Fruit fly (Drosophila melanogaster) whole organism, adult: ENCODE measurements around the gene Plc21C.

Source experiments
- CG12768 ChIP-seq: fragments of 200-800 bp; sonication (Bioruptor generic); optimal IDR thresholded peaks from 2 replicates; lab custom pipeline; 2017; ENCODE audit warnings: missing biosample characterization, missing genetic modification characterization, mild to moderate bottlenecking, moderate library complexity, missing genetic modification reagents
- CG33017 ChIP-seq: fragments of 200-800 bp; sonication (Bioruptor generic); optimal IDR thresholded peaks from 2 replicates; lab custom pipeline; 2018; ENCODE audit warnings: missing biosample characterization, mild to moderate bottlenecking, missing genetic modification characterization, moderate library complexity
- CG5204 ChIP-seq: fragments of 200-800 bp; sonication (Bioruptor generic); optimal IDR thresholded peaks from 2 replicates; lab custom pipeline; 2016; ENCODE audit warnings: missing biosample characterization, missing genetic modification characterization
- CG7045 ChIP-seq: fragments of 200-800 bp; sonication (Bioruptor generic); optimal IDR thresholded peaks from 2 replicates; lab custom pipeline; 2017; ENCODE audit warnings: missing biosample characterization, mild to moderate bottlenecking, missing genetic modification characterization
- bab1 ChIP-seq: fragments of 200-800 bp; sonication (Bioruptor generic); optimal IDR thresholded peaks from 3 replicates; lab custom pipeline; 2019; ENCODE audit warnings: missing biosample characterization, mild to moderate bottlenecking, missing genetic modification characterization, moderate library complexity
- cic ChIP-seq: fragments of 200-800 bp; sonication (Bioruptor generic); optimal IDR thresholded peaks from 2 replicates; lab custom pipeline; 2017; ENCODE audit warnings: missing biosample characterization, mild to moderate bottlenecking, missing genetic modification characterization, moderate library complexity
- cnc ChIP-seq, 2 experiments: fragments of >200 bp; optimal IDR thresholded peaks; 2 replicates each; lab custom pipeline; 2017
- kay ChIP-seq: fragments of 200-800 bp; sonication (Bioruptor generic); peaks from one replicate; lab custom pipeline; 2016; ENCODE audit warnings: missing biosample characterization, missing genetic modification characterization, borderline replicate concordance
- pad ChIP-seq: fragments of 200-800 bp; sonication (Bioruptor generic); optimal IDR thresholded peaks from 3 replicates; lab custom pipeline; 2017; ENCODE audit warnings: missing biosample characterization, missing genetic modification characterization, mild to moderate bottlenecking, moderate library complexity, missing genetic modification reagents
- toe ChIP-seq: fragments of 200-800 bp; sonication (Bioruptor generic); optimal IDR thresholded peaks from 2 replicates; lab custom pipeline; 2016; ENCODE audit warnings: missing biosample characterization, missing genetic modification characterization

DNA sequence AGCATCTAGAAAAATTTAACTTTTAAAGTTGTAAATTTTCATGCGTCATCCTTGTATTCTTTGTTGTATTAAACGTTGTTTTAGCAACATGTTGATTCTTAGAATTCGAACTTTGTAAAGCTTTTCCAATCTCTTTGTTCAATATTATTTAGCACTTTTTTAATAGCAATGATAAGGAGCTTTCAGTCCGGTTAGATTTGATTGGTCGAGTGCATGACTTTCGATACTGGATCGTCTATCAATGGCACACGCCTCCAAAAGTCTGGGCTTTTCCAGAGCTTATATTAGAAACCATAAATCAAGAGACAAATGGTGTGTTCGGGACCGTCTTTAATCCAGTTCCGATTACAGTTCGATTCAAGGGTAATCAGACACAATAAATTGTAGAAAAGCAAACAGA, 14.0 kb downstream of the Plc21C start:
- no peak for TF ChIP-seq pad (GFP tag; lab: Kevin White, UChicago)
- no peak for TF ChIP-seq CG5204
- no peak for TF ChIP-seq bab1 (GFP tag; lab: Kevin White, UChicago)
- TF ChIP-seq kay (GFP tag; lab: Kevin White, UChicago) = peak; percentile 35
- no peak for TF ChIP-seq CG7045 (GFP tag; lab: Kevin White, UChicago)
- TF ChIP-seq CG33017 (tag; lab: Kevin White, UChicago) = no peak
- peak; percentile 8 for TF ChIP-seq cic
- no peak for TF ChIP-seq cnc (optimal IDR thresholded peaks at IDR 0.05; lab: Kevin White, UChicago)
- TF ChIP-seq CG12768 = no peak
- TF ChIP-seq toe = no peak
